Fruit fly (Drosophila melanogaster): ENCODE results near the gene Decay.

DNA sequence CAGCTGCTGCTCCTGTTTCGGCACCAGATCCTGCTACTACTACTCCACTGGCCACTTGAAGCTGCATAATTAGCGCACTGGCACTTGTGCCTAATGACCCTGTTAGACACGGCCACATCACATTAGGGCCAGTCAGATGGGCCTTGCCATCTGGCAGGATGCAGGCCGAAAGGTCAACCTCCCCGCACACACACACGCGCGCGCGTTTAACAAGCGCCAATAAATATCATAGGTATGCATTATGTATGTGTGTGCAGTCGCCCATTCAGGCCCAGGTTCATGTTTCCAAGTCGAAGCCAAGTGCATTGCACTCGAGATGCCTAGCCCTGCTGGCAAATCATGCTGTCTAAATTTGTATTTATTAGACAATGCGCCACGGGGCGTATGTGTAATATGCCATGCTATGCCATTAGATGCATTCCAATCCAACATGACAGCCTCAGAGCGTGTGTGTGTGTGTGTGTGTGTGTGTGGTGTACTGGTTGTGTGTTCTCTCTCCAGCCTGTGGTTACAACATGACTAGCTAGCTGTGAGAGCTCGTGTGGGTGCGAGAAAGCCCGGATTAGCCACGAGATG lies 38.1 kb upstream of the Decay start:
- TF ChIP-seq h (optimal IDR thresholded peaks at IDR 0.05), result no peak
- TF ChIP-seq psq (optimal IDR thresholded peaks at IDR 0.05), result no peak

All from Kc167 (cell line).